Fruit fly (Drosophila melanogaster): ENCODE data around the gene ex.
A peak's percentile ranks its signal among the peaks of the same experiment; 100 is the strongest.

ex gene

dm6 chr2L:493274-493673 is 62.2 kb downstream of the ex start (continued):
- TF ChIP-seq CG43689 (GFP tag; IDR thresholded peaks at IDR 0.05) (0 out of 2 replicates have a peak, but pooled peaks have one; percentile 37), Nf-YB (GFP tag; optimal IDR thresholded peaks at IDR 0.05) (no peak), CG8089 (GFP tag; optimal IDR thresholded peaks at IDR 0.05) (no peak), CG10209 (GFP tag; optimal IDR thresholded peaks at IDR 0.05) (no peak), CG10979 (tag; optimal IDR thresholded peaks at IDR 0.05) (peak; percentile 20), CG7372 (GFP tag; IDR thresholded peaks at IDR 0.05) (no peak), ara (GFP tag; IDR thresholded peaks at IDR 0.05) (no peak), CG12391 (tag; optimal IDR thresholded peaks at IDR 0.05) (peak; percentile 49), sim (GFP tag; IDR thresholded peaks at IDR 0.05) (no peak), Bteb2 (GFP tag; optimal IDR thresholded peaks at IDR 0.05) (no peak), Chrac-16 (GFP tag; optimal IDR thresholded peaks at IDR 0.05) (peak; percentile 46), CG12236 (GFP tag; optimal IDR thresholded peaks at IDR 0.05) (no peak), crp (GFP tag; optimal IDR thresholded peaks at IDR 0.05) (no peak), org-1 (GFP tag; optimal IDR thresholded peaks at IDR 0.05) (peak; percentile 2), Blimp-1 (GFP tag; optimal IDR thresholded peaks at IDR 0.05) (peak; percentile 19), nerfin-1 (tag; optimal IDR thresholded peaks at IDR 0.05) (no peak), Hey (tag; optimal IDR thresholded peaks at IDR 0.05) (no peak), CG2712 (tag; optimal IDR thresholded peaks at IDR 0.05) (peak; percentile 9), nmo (GFP tag; optimal IDR thresholded peaks at IDR 0.05) (peak; percentile 59), stc (GFP tag; IDR thresholded peaks at IDR 0.05) (0 out of 2 replicates have a peak, but pooled peaks have one; percentile 16), pum (GFP tag; optimal IDR thresholded peaks at IDR 0.05) (peak; percentile 4), al (GFP tag; IDR thresholded peaks at IDR 0.05) (no peak), unc-4 (GFP tag; IDR thresholded peaks at IDR 0.05; ENCODE audit: partially characterized antibody) (no peak), Mes4 (GFP tag; optimal IDR thresholded peaks at IDR 0.05) (peak; percentile 6), CG2120 (GFP tag; optimal IDR thresholded peaks at IDR 0.05) (peak; percentile 5), Side (GFP tag; optimal IDR thresholded peaks at IDR 0.05) (no peak), lola (GFP tag; optimal IDR thresholded peaks at IDR 0.05) (peak in 1 of 3 experiments; percentile 30), CG15269 (tag; optimal IDR thresholded peaks at IDR 0.05) (no peak), jumu (GFP tag; optimal IDR thresholded peaks at IDR 0.05) (peak; percentile 12), CG7839 (tag; optimal IDR thresholded peaks at IDR 0.05) (peak; percentile 34), Sox100B (GFP tag; optimal IDR thresholded peaks at IDR 0.05) (no peak), D (optimal IDR thresholded peaks at IDR 0.05) (no peak), D (GFP tag; optimal IDR thresholded peaks at IDR 0.05) (no peak), B-H1 (GFP tag; IDR thresholded peaks at IDR 0.05) (no peak; the same call in 2 of the 3 replicates), H2.0 (GFP tag; IDR thresholded peaks at IDR 0.05) (peak; percentile 42; the same call in 1 of the 2 replicates), hth (optimal IDR thresholded peaks at IDR 0.05) (no peak), oc (tag; optimal IDR thresholded peaks at IDR 0.05) (peak; percentile 35), Hsf (GFP tag; optimal IDR thresholded peaks at IDR 0.05) (peak; percentile 50), D19A (tag; optimal IDR thresholded peaks at IDR 0.05) (peak; percentile 92)

- peak; percentile 81 for TF ChIP-seq exex (tag; optimal IDR thresholded peaks at IDR 0.05)
- peak; percentile 57; the same call in 1 of the 2 replicates for TF ChIP-seq GATAe (GFP tag; conservative IDR thresholded peaks at IDR 0.05)
- peak; percentile 81 for TF ChIP-seq CG34376 (GFP tag; optimal IDR thresholded peaks at IDR 0.05)
- no peak for TF ChIP-seq Dll (GFP tag; IDR thresholded peaks at IDR 0.05; ENCODE audit: partially characterized antibody)
- TF ChIP-seq sens (GFP tag): peak; percentile 15
- TF ChIP-seq ftz-f1 (GFP tag; optimal IDR thresholded peaks at IDR 0.05): peak; percentile 17
- peak; percentile 71 for TF ChIP-seq sug (tag; optimal IDR thresholded peaks at IDR 0.05)
- TF ChIP-seq Jarid2 (GFP tag; optimal IDR thresholded peaks at IDR 0.05): no peak
- peak; percentile 52; the same call in 1 of the 3 replicates for TF ChIP-seq CG6791 (GFP tag; IDR thresholded peaks at IDR 0.05; ENCODE audit: partially characterized antibody)
- 0 out of 3 replicates have a peak, but pooled peaks have one; percentile 34 for TF ChIP-seq so (GFP tag; IDR thresholded peaks at IDR 0.05)
- TF ChIP-seq Med (GFP tag): peak; percentile 29
- TF ChIP-seq CG33557 (GFP tag; optimal IDR thresholded peaks at IDR 0.05): no peak
These were observed 64.6 kb downstream of the ex start for dm6 chr2L:495381-496240.
